Fruit fly (Drosophila melanogaster) whole organism, embryonic: ENCODE data around the gene CG43400.
A peak's percentile ranks its signal among the peaks of the same experiment; 100 is the strongest.

Experiments
- CG10321 ChIP-seq: fragments of 200-800 bp; sonication (Bioruptor generic); IDR thresholded peaks from 2 replicates; pipeline ENCODE4 v1.3.6; 2022; ENCODE audit warnings: missing biosample characterization, missing genetic modification characterization
- CG10462 ChIP-seq: fragments of 200-800 bp; sonication (Bioruptor generic); optimal IDR thresholded peaks from 2 replicates; lab custom pipeline; 2016; ENCODE audit warnings: missing biosample characterization, missing genetic modification characterization
- CG12744 ChIP-seq: fragments of 200-800 bp; sonication (Bioruptor generic); optimal IDR thresholded peaks from 2 replicates; lab custom pipeline; 2016; ENCODE audit warnings: missing biosample characterization, missing genetic modification characterization
- CG13296 ChIP-seq: fragments of 200-800 bp; sonication (Bioruptor generic); optimal IDR thresholded peaks from 3 replicates; lab custom pipeline; 2018; ENCODE audit warnings: missing biosample characterization, mild to moderate bottlenecking, missing genetic modification characterization
- CG14860 ChIP-seq: fragments of 200-800 bp; sonication (Bioruptor generic); IDR thresholded peaks from 3 replicates; pipeline ENCODE4 v1.3.6; 2022; ENCODE audit warnings: missing biosample characterization, missing genetic modification characterization; ENCODE audit not compliant: partially characterized antibody
- CG1602 ChIP-seq: fragments of 200-800 bp; sonication (Bioruptor generic); optimal IDR thresholded peaks from 3 replicates; lab custom pipeline; 2016; ENCODE audit warnings: missing biosample characterization, missing genetic modification characterization
- CG17385 ChIP-seq: fragments of 200-800 bp; sonication (Bioruptor generic); optimal IDR thresholded peaks from 3 replicates; lab custom pipeline; 2018; ENCODE audit warnings: missing biosample characterization, mild to moderate bottlenecking, missing genetic modification characterization
- CG17612 ChIP-seq: fragments of 200-800 bp; sonication (Bioruptor generic); IDR thresholded peaks from 2 replicates; pipeline ENCODE4 v1.3.6; 2022; ENCODE audit warnings: missing biosample characterization, missing genetic modification characterization
- CG1792 ChIP-seq: fragments of 200-800 bp; sonication (Bioruptor generic); optimal IDR thresholded peaks from 2 replicates; lab custom pipeline; 2016; ENCODE audit warnings: missing biosample characterization, missing genetic modification characterization
- CG2889 ChIP-seq: fragments of 200-800 bp; sonication (Bioruptor generic); IDR thresholded peaks from 3 replicates; pipeline ENCODE4 v1.3.6; 2022; ENCODE audit warnings: missing biosample characterization, missing genetic modification characterization
- CG31224 ChIP-seq: fragments of 200-800 bp; sonication (Bioruptor generic); IDR thresholded peaks from 2 replicates; pipeline ENCODE4 v1.3.6; 2022; ENCODE audit warnings: missing biosample characterization, missing genetic modification characterization
- CG3281 ChIP-seq: fragments of 200-800 bp; sonication (Bioruptor generic); optimal IDR thresholded peaks from 3 replicates; lab custom pipeline; 2017; ENCODE audit warnings: missing biosample characterization, mild to moderate bottlenecking, missing genetic modification characterization
- CG34422 ChIP-seq: fragments of 200-800 bp; sonication (Bioruptor generic); IDR thresholded peaks from 3 replicates; pipeline ENCODE4 v1.3.6; 2022; ENCODE audit warnings: missing biosample characterization, missing genetic modification characterization
- CG4360 ChIP-seq: fragments of 200-800 bp; sonication (Bioruptor generic); IDR thresholded peaks from 2 replicates; pipeline ENCODE4 v1.3.6; 2022; ENCODE audit warnings: missing biosample characterization, missing genetic modification characterization
- CG4730 ChIP-seq: fragments of 200-800 bp; sonication (Bioruptor generic); IDR thresholded peaks from 2 replicates; pipeline ENCODE4 v1.3.6; 2022; ENCODE audit warnings: missing biosample characterization, missing genetic modification characterization
- CG5245 ChIP-seq: fragments of 200-800 bp; sonication (Bioruptor generic); optimal IDR thresholded peaks from 3 replicates; lab custom pipeline; 2016; ENCODE audit warnings: missing biosample characterization, missing genetic modification characterization
- CG6272 ChIP-seq: fragments of 200-800 bp; sonication (Bioruptor generic); IDR thresholded peaks from 2 replicates; pipeline ENCODE4 v1.3.6; 2022; ENCODE audit warnings: missing biosample characterization, missing genetic modification characterization
- CG7556 ChIP-seq: fragments of 200-800 bp; sonication (Bioruptor generic); optimal IDR thresholded peaks from 2 replicates; lab custom pipeline; 2017; ENCODE audit warnings: missing biosample characterization, mild to moderate bottlenecking, missing genetic modification characterization
- CG7786 ChIP-seq: fragments of 200-800 bp; sonication (Bioruptor generic); optimal IDR thresholded peaks from 2 replicates; lab custom pipeline; 2016; ENCODE audit warnings: missing biosample characterization, missing genetic modification characterization
- Dek ChIP-seq: fragments of 200-800 bp; sonication (Bioruptor generic); optimal IDR thresholded peaks from 3 replicates; lab custom pipeline; 2019; ENCODE audit warnings: missing biosample characterization, mild to moderate bottlenecking, missing genetic modification characterization, moderate library complexity
- Dip3 ChIP-seq: fragments of 200-800 bp; sonication (Bioruptor generic); optimal IDR thresholded peaks from 3 replicates; lab custom pipeline; 2016; ENCODE audit warnings: missing biosample characterization, missing genetic modification characterization
- Dll ChIP-seq: fragments of 200-800 bp; sonication (Bioruptor generic); IDR thresholded peaks from 4 replicates; pipeline ENCODE4 v1.3.6; 2022; ENCODE audit warnings: missing biosample characterization, missing genetic modification characterization; ENCODE audit not compliant: partially characterized antibody
- Fer3 ChIP-seq: fragments of 200-800 bp; sonication (Bioruptor generic); optimal IDR thresholded peaks from 2 replicates; lab custom pipeline; 2018; ENCODE audit warnings: missing biosample characterization, mild to moderate bottlenecking, missing genetic modification characterization, moderate library complexity
- Hey ChIP-seq: fragments of 200-800 bp; sonication (Bioruptor generic); optimal IDR thresholded peaks from 3 replicates; lab custom pipeline; 2018; ENCODE audit warnings: missing biosample characterization, mild to moderate bottlenecking, missing genetic modification characterization
- Jarid2 ChIP-seq: fragments of 200-800 bp; sonication (Bioruptor generic); optimal IDR thresholded peaks from 3 replicates; lab custom pipeline; 2017; ENCODE audit warnings: mild to moderate bottlenecking, missing biosample characterization, missing genetic modification reagents, missing genetic modification characterization
- Lim3 ChIP-seq: fragments of 200-800 bp; sonication (Bioruptor generic); IDR thresholded peaks from 2 replicates; pipeline ENCODE4 v1.3.6; 2022; ENCODE audit warnings: missing biosample characterization, missing genetic modification characterization
- Mrtf ChIP-seq: fragments of 200-800 bp; sonication (Bioruptor generic); IDR thresholded peaks from 3 replicates; pipeline ENCODE4 v1.3.6; 2022; ENCODE audit warnings: missing biosample characterization, missing genetic modification characterization
- NK7.1 ChIP-seq: fragments of 200-800 bp; sonication (Bioruptor generic); optimal IDR thresholded peaks from 3 replicates; lab custom pipeline; 2016; ENCODE audit warnings: missing biosample characterization, missing genetic modification characterization
- Nf-YB ChIP-seq: fragments of 200-800 bp; sonication (Bioruptor generic); optimal IDR thresholded peaks from 3 replicates; lab custom pipeline; 2019; ENCODE audit warnings: missing biosample characterization, mild to moderate bottlenecking, missing genetic modification characterization, moderate library complexity
- Rfx ChIP-seq: fragments of 200-800 bp; sonication (Bioruptor generic); IDR thresholded peaks from 2 replicates; pipeline ENCODE4 v1.3.6; 2022; ENCODE audit warnings: missing biosample characterization, missing genetic modification characterization
- Scr ChIP-seq: fragments of 200-800 bp; sonication (Bioruptor generic); IDR thresholded peaks from 2 replicates; pipeline ENCODE4 v1.3.6; 2022; ENCODE audit warnings: missing biosample characterization, missing genetic modification characterization; ENCODE audit not compliant: partially characterized antibody
- Sox100B ChIP-seq: fragments of 200-800 bp; sonication (Bioruptor generic); optimal IDR thresholded peaks from 3 replicates; lab custom pipeline; 2018; ENCODE audit warnings: missing biosample characterization, mild to moderate bottlenecking, missing genetic modification characterization
- aop ChIP-seq: fragments of 200-800 bp; sonication (Bioruptor generic); IDR thresholded peaks from 2 replicates; pipeline ENCODE4 v1.3.6; 2022; ENCODE audit warnings: missing biosample characterization, missing genetic modification characterization
- ara ChIP-seq: fragments of 200-800 bp; sonication (Bioruptor generic); IDR thresholded peaks from 2 replicates; pipeline ENCODE4 v1.3.6; 2022; ENCODE audit warnings: missing biosample characterization, missing genetic modification characterization
- dmrt11E ChIP-seq: fragments of 200-800 bp; sonication (Bioruptor generic); optimal IDR thresholded peaks from 3 replicates; lab custom pipeline; 2018; ENCODE audit warnings: missing biosample characterization, mild to moderate bottlenecking, missing genetic modification characterization, moderate library complexity
- en ChIP-seq: fragments of 200-800 bp; sonication (Bioruptor generic); optimal IDR thresholded peaks from 2 replicates; lab custom pipeline; 2016; ENCODE audit warnings: missing biosample characterization, missing genetic modification characterization
- esg ChIP-seq: fragments of 200-800 bp; sonication (Bioruptor generic); conservative IDR thresholded peaks from 2 replicates; pipeline ENCODE4 v1.3.6; 2022; ENCODE audit warnings: missing biosample characterization, missing genetic modification characterization
- gcm ChIP-seq: fragments of 200-800 bp; sonication (Bioruptor generic); optimal IDR thresholded peaks from 2 replicates; lab custom pipeline; 2019; ENCODE audit warnings: missing biosample characterization, mild to moderate bottlenecking, missing genetic modification characterization, moderate library complexity
- gcm2 ChIP-seq: fragments of 200-800 bp; sonication (Bioruptor generic); optimal IDR thresholded peaks from 2 replicates; lab custom pipeline; 2016; ENCODE audit warnings: missing biosample characterization, missing genetic modification characterization
- grn ChIP-seq: fragments of 200-800 bp; sonication (Bioruptor generic); optimal IDR thresholded peaks from 3 replicates; lab custom pipeline; 2017; ENCODE audit warnings: missing biosample characterization, missing genetic modification characterization
- ham ChIP-seq: fragments of 200-800 bp; sonication (Bioruptor generic); IDR thresholded peaks from 2 replicates; pipeline ENCODE4 v1.3.6; 2022; ENCODE audit warnings: missing biosample characterization, missing genetic modification characterization
- hbn ChIP-seq: fragments of 200-800 bp; sonication (Bioruptor generic); IDR thresholded peaks from 2 replicates; pipeline ENCODE4 v1.3.6; 2022; ENCODE audit warnings: missing biosample characterization, missing genetic modification characterization; ENCODE audit not compliant: partially characterized antibody
- lilli ChIP-seq: fragments of 200-800 bp; sonication (Bioruptor generic); optimal IDR thresholded peaks from 3 replicates; lab custom pipeline; 2016; ENCODE audit warnings: missing biosample characterization, missing genetic modification characterization
- nom ChIP-seq: fragments of 200-800 bp; sonication (Bioruptor generic); optimal IDR thresholded peaks from 2 replicates; lab custom pipeline; 2017; ENCODE audit warnings: missing biosample characterization, missing genetic modification characterization, mild to moderate bottlenecking, moderate library complexity, missing genetic modification reagents
- org-1 ChIP-seq: fragments of 200-800 bp; sonication (Bioruptor generic); optimal IDR thresholded peaks from 2 replicates; lab custom pipeline; 2017; ENCODE audit warnings: missing biosample characterization, missing genetic modification characterization
- otp ChIP-seq: fragments of 200-800 bp; sonication (Bioruptor generic); IDR thresholded peaks from 3 replicates; pipeline ENCODE4, ENCODE4 v1.3.6; 2022; ENCODE audit warnings: missing biosample characterization, missing genetic modification characterization
- pb ChIP-seq: fragments of 200-800 bp; sonication (Bioruptor generic); optimal IDR thresholded peaks from 3 replicates; lab custom pipeline; 2016; ENCODE audit warnings: missing biosample characterization, missing genetic modification characterization
- pfk ChIP-seq: fragments of 200-800 bp; sonication (Bioruptor generic); optimal IDR thresholded peaks from 2 replicates; lab custom pipeline; 2018; ENCODE audit warnings: missing biosample characterization, mild to moderate bottlenecking, missing genetic modification characterization, moderate library complexity
- psq ChIP-seq: fragments of 200-800 bp; sonication (Bioruptor generic); optimal IDR thresholded peaks from 2 replicates; lab custom pipeline; 2017; ENCODE audit warnings: missing biosample characterization, missing genetic modification characterization
- seq ChIP-seq: fragments of 200-800 bp; sonication (Bioruptor generic); IDR thresholded peaks from 2 replicates; pipeline ENCODE4 v1.3.6; 2022; ENCODE audit warnings: missing biosample characterization, missing genetic modification characterization
- vfl ChIP-seq: fragments of 200-800 bp; sonication (Bioruptor generic); optimal IDR thresholded peaks from 2 replicates; lab custom pipeline; 2016; ENCODE audit warnings: missing biosample characterization, missing genetic modification characterization

CG43400 gene

DNA sequence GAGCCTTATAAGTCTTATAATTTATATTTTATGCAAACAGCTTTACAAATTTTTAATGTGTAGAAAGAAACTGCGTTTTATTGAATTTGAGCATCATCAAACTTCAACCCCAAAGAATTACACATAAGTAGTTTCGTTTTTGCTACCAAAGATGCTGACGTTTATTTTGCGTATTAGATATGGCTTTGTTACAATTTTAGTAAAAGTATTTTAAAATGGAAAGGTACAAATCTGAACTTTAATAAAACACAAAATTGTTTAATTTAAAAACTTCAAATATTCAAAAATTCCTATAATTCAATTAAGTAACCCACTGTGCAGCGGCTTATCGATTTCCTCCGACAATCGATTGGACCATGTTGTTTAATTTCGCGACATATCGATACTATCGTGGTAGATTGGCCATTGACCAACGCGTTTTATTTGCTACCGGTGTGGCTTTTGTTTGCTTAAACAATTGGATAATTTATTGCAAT is 26.4 kb upstream of the CG43400 start, which contains the start of gene prg (continued):
- TF ChIP-seq Lim3 (GFP tag; lab: Robert Waterston, UW): no peak
- TF ChIP-seq CG10321: 0 out of 2 replicates have a peak, but pooled peaks have one; percentile 30
- peak; percentile 60 for TF ChIP-seq CG12744 (GFP tag; lab: Kevin White, UChicago)
- TF ChIP-seq nom (GFP tag; lab: Kevin White, UChicago): no peak
- TF ChIP-seq org-1 (GFP tag; lab: Kevin White, UChicago): no peak
- peak; percentile 74 for TF ChIP-seq lilli
- 0 out of 2 replicates have a peak, but pooled peaks have one; percentile 22 for TF ChIP-seq esg (GFP tag; lab: Robert Waterston, UW)
- TF ChIP-seq otp (GFP tag; lab: Robert Waterston, UW): peak; percentile 45; the same call in 1 of the 3 replicates
- peak; percentile 34 for TF ChIP-seq CG10462 (GFP tag; lab: Kevin White, UChicago)
- peak; percentile 38 for TF ChIP-seq CG7786 (GFP tag; lab: Kevin White, UChicago)
- peak; percentile 51 for TF ChIP-seq pb (GFP tag; lab: Kevin White, UChicago)
- TF ChIP-seq Dek (tag; lab: Kevin White, UChicago): peak; percentile 39
- peak; percentile 29; the same call in 1 of the 3 replicates for TF ChIP-seq CG34422 (GFP tag; lab: Robert Waterston, UW)
- TF ChIP-seq gcm (GFP tag; lab: Kevin White, UChicago): peak; percentile 45
- TF ChIP-seq ara (GFP tag; lab: Robert Waterston, UW): 0 out of 2 replicates have a peak, but pooled peaks have one; percentile 26
- TF ChIP-seq CG4730 (GFP tag; lab: Robert Waterston, UW): no peak
- no peak for TF ChIP-seq CG2889 (GFP tag; lab: Robert Waterston, UW)
- peak; percentile 66 for TF ChIP-seq CG17385 (GFP tag; lab: Kevin White, UChicago)
- TF ChIP-seq CG4360 (GFP tag; lab: Robert Waterston, UW): no peak
- TF ChIP-seq CG7556 (GFP tag; lab: Kevin White, UChicago): peak; percentile 70
- peak; percentile 49 for TF ChIP-seq CG1602
- TF ChIP-seq NK7.1 (GFP tag; lab: Kevin White, UChicago): peak; percentile 24
- peak; percentile 96 for TF ChIP-seq Scr (GFP tag; lab: Robert Waterston, UW)
- no peak for TF ChIP-seq Jarid2
- TF ChIP-seq CG14860 (GFP tag; lab: Robert Waterston, UW): peak; percentile 94
- no peak for TF ChIP-seq grn
- peak; percentile 77 for TF ChIP-seq Rfx
- TF ChIP-seq CG6272 (GFP tag; lab: Robert Waterston, UW): no peak
- TF ChIP-seq Mrtf (GFP tag; lab: Robert Waterston, UW): no peak; the same call in 2 of the 3 replicates
- peak; percentile 97 for TF ChIP-seq Dll (GFP tag; lab: Robert Waterston, UW)
- peak; percentile 39 for TF ChIP-seq Dip3 (GFP tag; lab: Kevin White, UChicago)
- TF ChIP-seq gcm2: peak; percentile 44
- TF ChIP-seq seq (GFP tag; lab: Robert Waterston, UW): peak; percentile 38; the same call in 1 of the 2 replicates
- peak; percentile 75 for TF ChIP-seq CG13296
- TF ChIP-seq pfk (GFP tag; lab: Kevin White, UChicago): no peak
- TF ChIP-seq en (GFP tag; lab: Kevin White, UChicago): peak; percentile 22
- no peak for TF ChIP-seq ham (GFP tag; lab: Robert Waterston, UW)
- no peak for TF ChIP-seq Hey (tag; lab: Kevin White, UChicago)
- TF ChIP-seq Nf-YB (GFP tag; lab: Kevin White, UChicago): peak; percentile 38
- peak; percentile 66 for TF ChIP-seq Fer3 (tag; lab: Kevin White, UChicago)
- no peak for TF ChIP-seq aop (GFP tag; lab: Robert Waterston, UW)
- TF ChIP-seq vfl: no peak
- peak; percentile 50 for TF ChIP-seq CG1792 (GFP tag; lab: Kevin White, UChicago)
- peak; percentile 33; the same call in 1 of the 2 replicates for TF ChIP-seq CG31224 (GFP tag; lab: Robert Waterston, UW)
- TF ChIP-seq CG5245 (GFP tag; lab: Kevin White, UChicago): peak; percentile 23
- TF ChIP-seq CG17612 (GFP tag; lab: Robert Waterston, UW): no peak
- peak; percentile 73 for TF ChIP-seq CG3281
- TF ChIP-seq hbn (GFP tag; lab: Robert Waterston, UW): peak; percentile 98
- TF ChIP-seq Sox100B (GFP tag; lab: Kevin White, UChicago): peak; percentile 75
- no peak for TF ChIP-seq psq (GFP tag; lab: Kevin White, UChicago)
- TF ChIP-seq dmrt11E (tag; lab: Kevin White, UChicago): peak; percentile 51
